Fruit fly (Drosophila melanogaster) whole organism, pupa: Measurements from ENCODE around the gene kri.

Source experiments
- CG10348 ChIP-seq: fragments of 200-800 bp; sonication (Bioruptor generic); IDR thresholded peaks from 2 replicates; pipeline ENCODE4 v1.3.6; 2022; ENCODE audit warnings: missing biosample characterization, missing genetic modification characterization
- CG12605 ChIP-seq: fragments of 200-800 bp; sonication (Bioruptor generic); IDR thresholded peaks from 2 replicates; pipeline ENCODE4 v1.3.6; 2022; ENCODE audit warnings: missing biosample characterization, missing genetic modification characterization
- CG14655 ChIP-seq: fragments of 200-800 bp; sonication (Bioruptor generic); optimal IDR thresholded peaks from 3 replicates; lab custom pipeline; 2017; ENCODE audit warnings: mild to moderate bottlenecking, missing biosample characterization, missing genetic modification reagents, missing genetic modification characterization
- CG15710 ChIP-seq: fragments of 200-800 bp; sonication (Bioruptor generic); optimal IDR thresholded peaks from 2 replicates; lab custom pipeline; 2018; ENCODE audit warnings: missing biosample characterization, mild to moderate bottlenecking, missing genetic modification characterization, moderate library complexity
- CG17806 ChIP-seq: fragments of 200-800 bp; sonication (Bioruptor generic); optimal IDR thresholded peaks from 2 replicates; lab custom pipeline; 2018; ENCODE audit warnings: missing biosample characterization, mild to moderate bottlenecking, missing genetic modification characterization, moderate library complexity
- CG32121 ChIP-seq: fragments of 200-800 bp; sonication (Bioruptor generic); IDR thresholded peaks from 2 replicates; pipeline ENCODE4 v1.3.6; 2022; ENCODE audit warnings: missing biosample characterization, missing genetic modification characterization
- CG4496 ChIP-seq: fragments of 200-800 bp; sonication (Bioruptor generic); IDR thresholded peaks from 3 replicates; pipeline ENCODE4 v1.3.6; 2022; ENCODE audit warnings: missing biosample characterization, missing genetic modification characterization
- CG9948 ChIP-seq: fragments of 200-800 bp; sonication (Bioruptor generic); optimal IDR thresholded peaks from 2 replicates; lab custom pipeline; 2018; ENCODE audit warnings: missing biosample characterization, mild to moderate bottlenecking, missing genetic modification characterization, moderate library complexity
- D1 ChIP-seq: fragments of 200-800 bp; sonication (Bioruptor generic); optimal IDR thresholded peaks from 2 replicates; lab custom pipeline; 2018; ENCODE audit warnings: missing biosample characterization, mild to moderate bottlenecking, missing genetic modification characterization, moderate library complexity
- EcR ChIP-seq: fragments of 200-800 bp; sonication (Bioruptor generic); optimal IDR thresholded peaks from 3 replicates; lab custom pipeline; 2019; ENCODE audit warnings: missing biosample characterization, missing genetic modification characterization, mild to moderate bottlenecking, moderate library complexity, missing genetic modification reagents
- Ets98B ChIP-seq: fragments of 200-800 bp; sonication (Bioruptor generic); IDR thresholded peaks from 2 replicates; pipeline ENCODE4 v1.3.6; 2022; ENCODE audit warnings: missing biosample characterization, missing genetic modification characterization
- Pif1B ChIP-seq: fragments of 200-800 bp; sonication (Bioruptor generic); optimal IDR thresholded peaks from 3 replicates; lab custom pipeline; 2016; ENCODE audit warnings: missing biosample characterization, missing genetic modification characterization
- fd96Ca ChIP-seq: fragments of 200-800 bp; sonication (Bioruptor generic); IDR thresholded peaks from 3 replicates; pipeline ENCODE4 v1.3.6; 2022; ENCODE audit warnings: missing biosample characterization, missing genetic modification characterization
- rn ChIP-seq: fragments of 200-800 bp; sonication (Bioruptor generic); IDR thresholded peaks from 2 replicates; pipeline ENCODE4 v1.3.6; 2022; ENCODE audit warnings: missing biosample characterization, missing genetic modification characterization

DNA sequence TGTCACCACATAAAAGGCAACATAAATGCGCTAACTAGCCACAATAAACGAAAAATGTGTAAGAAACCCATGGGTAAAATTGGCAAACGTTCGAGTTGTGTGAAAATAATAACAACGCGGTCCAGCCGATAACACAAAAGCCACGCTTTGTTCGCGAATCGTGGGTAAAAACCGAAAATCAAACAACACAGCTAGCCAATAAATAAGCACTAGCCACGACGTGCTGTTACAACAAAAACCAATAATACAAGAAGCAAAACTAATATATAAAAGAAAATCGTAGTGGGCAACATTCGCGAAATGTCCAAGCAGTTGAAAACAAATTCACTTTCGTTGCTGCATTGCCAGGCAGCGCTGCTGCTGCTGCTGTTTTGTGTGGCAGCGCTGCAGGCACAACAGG lies 8.0 kb upstream of the kri start, which contains the start of gene CG42272:
- TF ChIP-seq D1 (tag; lab: Kevin White, UChicago) (no peak), CG14655 (GFP tag; lab: Kevin White, UChicago) (no peak), CG10348 (GFP tag; lab: Robert Waterston, UW) (no peak), CG17806 (no peak), EcR (GFP tag; lab: Kevin White, UChicago) (no peak), CG15710 (tag; lab: Kevin White, UChicago) (no peak), rn (GFP tag; lab: Robert Waterston, UW) (no peak), CG4496 (GFP tag; lab: Robert Waterston, UW) (no peak), CG32121 (GFP tag; lab: Robert Waterston, UW) (no peak), CG9948 (tag; lab: Kevin White, UChicago) (no peak), fd96Ca (no peak), Pif1B (no peak), Ets98B (GFP tag; lab: Robert Waterston, UW) (no peak), CG12605 (GFP tag; lab: Robert Waterston, UW) (no peak)
